Worm (Caenorhabditis elegans): ENCODE results near the gene F28A10.1.

DNA sequence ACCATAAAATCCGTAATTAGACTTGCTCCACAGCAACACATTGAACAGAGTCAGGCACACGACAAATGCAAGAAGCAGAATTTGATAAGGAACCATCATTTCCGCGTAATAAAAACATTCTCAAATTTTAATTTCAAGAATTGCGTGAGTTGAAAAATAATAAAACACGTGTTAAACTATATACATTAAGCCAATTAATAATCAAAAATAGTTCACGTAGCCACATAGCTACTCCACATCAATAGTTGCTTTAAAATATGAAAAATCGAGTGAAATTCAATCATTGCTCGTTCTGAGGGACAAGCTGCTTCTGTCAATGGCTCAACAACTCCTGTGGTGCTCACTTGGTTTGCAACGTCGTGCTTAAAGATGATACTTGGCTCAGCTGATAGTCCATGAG is 42.7 kb upstream of the F28A10.1 start, which contains the start of gene Y39F10A.3:
- TF ChIP-seq nhr-10 (tag; optimal IDR thresholded peaks at IDR 0.05) = no peak
- no peak for TF ChIP-seq nhr-6 (tag; optimal IDR thresholded peaks at IDR 0.05)
- no peak for TF ChIP-seq lin-13 (GFP tag; optimal IDR thresholded peaks at IDR 0.05)
- no peak for TF ChIP-seq sem-4 (tag; optimal IDR thresholded peaks at IDR 0.05)
- TF ChIP-seq peb-1 (tag; optimal IDR thresholded peaks at IDR 0.05) = no peak
- TF ChIP-seq mdl-1 (tag; optimal IDR thresholded peaks at IDR 0.05) = no peak
- no peak for TF ChIP-seq lsy-2 (tag; optimal IDR thresholded peaks at IDR 0.05)
- no peak for TF ChIP-seq ztf-4 (tag; optimal IDR thresholded peaks at IDR 0.05)
- TF ChIP-seq ZK546.5 (tag; optimal IDR thresholded peaks at IDR 0.05) = no peak
- no peak for TF ChIP-seq skn-1 (tag; optimal IDR thresholded peaks at IDR 0.05)
- no peak for TF ChIP-seq ztf-11 (tag; optimal IDR thresholded peaks at IDR 0.05)
